Worm (Caenorhabditis elegans) whole organism, L4 larva: ENCODE measurements around the gene atp-5.

Experiments used
- F26F4.8 ChIP-seq: fragments of 200-800 bp; sonication (Bioruptor generic); conservative IDR thresholded peaks from 2 replicates; pipeline ENCODE4 v1.3.6; 2022; ENCODE audit warnings: missing genetic modification characterization, missing compliant biosample characterization
- T20F7.1 ChIP-seq: fragments of 200-800 bp; sonication (Bioruptor generic); optimal IDR thresholded peaks from 2 replicates; lab custom pipeline; 2018; ENCODE audit warnings: mild to moderate bottlenecking, missing genetic modification characterization, missing compliant biosample characterization
- Y105C5A.15 ChIP-seq: fragments of 200-800 bp; sonication (Bioruptor generic); IDR thresholded peaks from 2 replicates; pipeline ENCODE4 v1.3.6; 2022; ENCODE audit warnings: missing genetic modification characterization, missing compliant biosample characterization
- Y5F2A.4 ChIP-seq: fragments of 200-800 bp; sonication (Bioruptor generic); optimal IDR thresholded peaks from 2 replicates; lab custom pipeline; 2018; ENCODE audit warnings: mild to moderate bottlenecking, missing genetic modification characterization, missing compliant biosample characterization
- aha-1 ChIP-seq: fragments of 150-350 bp; peaks from one replicate; lab custom pipeline; 2014; ENCODE audit warnings: missing biosample characterization, missing genetic modification characterization
- aly-2 ChIP-seq: sonication (generic microtip); optimal IDR thresholded peaks from 2 replicates; lab custom pipeline; 2018; ENCODE audit warnings: missing biosample characterization, missing genetic modification characterization
- ama-1 ChIP-seq: fragments of 150-350 bp; optimal IDR thresholded peaks from 2 replicates; lab custom pipeline; 2014; ENCODE audit warnings: inconsistent platforms, mixed read lengths
- arid-1 ChIP-seq: fragments of 200-800 bp; sonication (Bioruptor generic); conservative IDR thresholded peaks from 2 replicates; pipeline ENCODE4 v1.3.6; 2022; ENCODE audit warnings: missing genetic modification reagents, missing genetic modification characterization, missing compliant biosample characterization
- ceh-44 ChIP-seq: fragments of 200-800 bp; sonication (Bioruptor generic); IDR thresholded peaks from 2 replicates; pipeline ENCODE4 v1.3.6; 2022; ENCODE audit warnings: missing genetic modification reagents, missing genetic modification characterization, missing compliant biosample characterization
- ceh-82 ChIP-seq: sonication (generic microtip); optimal IDR thresholded peaks from 2 replicates; lab custom pipeline; 2017; ENCODE audit warnings: missing biosample characterization, missing genetic modification characterization
- ces-1 ChIP-seq: fragments of 150-350 bp; sonication (generic microtip); optimal IDR thresholded peaks from 4 replicates; lab custom pipeline; 2014; ENCODE audit warnings: missing biosample characterization, missing genetic modification reagents, missing genetic modification characterization
- ctbp-1 ChIP-seq: fragments of 200-800 bp; sonication (Bioruptor generic); IDR thresholded peaks from 2 replicates; pipeline ENCODE4 v1.3.6; 2022; ENCODE audit warnings: missing genetic modification reagents, missing genetic modification characterization, missing compliant biosample characterization
- duxl-1 ChIP-seq: sonication (generic microtip); optimal IDR thresholded peaks from 2 replicates; lab custom pipeline; 2016; ENCODE audit warnings: mild to moderate bottlenecking, missing genetic modification characterization, moderate library complexity, missing compliant biosample characterization; ENCODE audit not compliant: poor library complexity
- dve-1 ChIP-seq: sonication (generic microtip); optimal IDR thresholded peaks from 2 replicates; lab custom pipeline; 2017; ENCODE audit warnings: antibody characterized with exemption, mild to moderate bottlenecking, missing genetic modification characterization, missing compliant biosample characterization; ENCODE audit not compliant: insufficient read depth
- egl-43 ChIP-seq: fragments of 200-800 bp; sonication (Bioruptor generic); IDR thresholded peaks from 2 replicates; pipeline ENCODE4 v1.3.6; 2022; ENCODE audit warnings: missing genetic modification reagents, missing genetic modification characterization, missing compliant biosample characterization
- fkh-10 ChIP-seq: fragments of 150-350 bp; optimal IDR thresholded peaks from 2 replicates; lab custom pipeline; 2014; ENCODE audit warnings: missing biosample characterization, missing genetic modification reagents, missing genetic modification characterization
- hif-1 ChIP-seq, 2 experiments: sonication (generic microtip); optimal IDR thresholded peaks; 2 replicates each; lab custom pipeline; 2016 to 2017; ENCODE audit warnings: missing compliant biosample characterization in 2 of 2, missing genetic modification characterization in 2 of 2, missing genetic modification reagents in 2 of 2, missing genotype in 2 of 2, mild to moderate bottlenecking in 1 of 2
- jun-1 ChIP-seq: fragments of 150-350 bp; optimal IDR thresholded peaks from 2 replicates; lab custom pipeline; 2014; ENCODE audit warnings: missing biosample characterization, missing genetic modification reagents, missing genetic modification characterization
- lir-3 ChIP-seq: sonication (generic microtip); optimal IDR thresholded peaks from 2 replicates; lab custom pipeline; 2016; ENCODE audit warnings: mild to moderate bottlenecking, missing genetic modification characterization, missing compliant biosample characterization
- mdl-1 ChIP-seq, 2 experiments: fragments of 150-350 bp in 1 of 2; sonication (generic microtip) in 1 of 2; optimal IDR thresholded peaks; 2 replicates each; lab custom pipeline; 2014 to 2017; ENCODE audit warnings: missing biosample characterization in 2 of 2, missing genetic modification characterization in 2 of 2
- mep-1 ChIP-seq: fragments of 150-350 bp; sonication (generic microtip); optimal IDR thresholded peaks from 3 replicates; lab custom pipeline; 2014; ENCODE audit warnings: missing biosample characterization, missing genetic modification characterization
- mes-2 ChIP-seq: sonication (generic microtip); optimal IDR thresholded peaks from 2 replicates; lab custom pipeline; 2016; ENCODE audit warnings: missing genotype, mild to moderate bottlenecking, missing genetic modification characterization, missing compliant biosample characterization; ENCODE audit not compliant: poor library complexity, severe bottlenecking
- nhr-111 ChIP-seq: fragments of 200-800 bp; sonication (Bioruptor generic); optimal IDR thresholded peaks from 2 replicates; lab custom pipeline; 2018; ENCODE audit warnings: mild to moderate bottlenecking, missing genetic modification characterization, missing compliant biosample characterization
- nhr-25 ChIP-seq: sonication (generic microtip); optimal IDR thresholded peaks from 2 replicates; lab custom pipeline; 2017; ENCODE audit warnings: missing genetic modification characterization, mild to moderate bottlenecking, missing compliant biosample characterization, antibody characterized with exemption, moderate library complexity, borderline replicate concordance; ENCODE audit not compliant: insufficient read depth
- nhr-28 ChIP-seq: fragments of 150-350 bp; optimal IDR thresholded peaks from 2 replicates; lab custom pipeline; 2014; ENCODE audit warnings: missing biosample characterization, missing genetic modification characterization
- nhr-42 ChIP-seq: fragments of 200-800 bp; sonication (Bioruptor generic); IDR thresholded peaks from 2 replicates; pipeline ENCODE4 v1.3.6; 2022; ENCODE audit warnings: missing genetic modification characterization, missing compliant biosample characterization
- nhr-48 ChIP-seq: sonication (generic microtip); optimal IDR thresholded peaks from 2 replicates; lab custom pipeline; 2016; ENCODE audit warnings: mild to moderate bottlenecking, missing genetic modification characterization, missing compliant biosample characterization
- sdz-12 ChIP-seq: fragments of 200-800 bp; sonication (Bioruptor generic); optimal IDR thresholded peaks from 2 replicates; lab custom pipeline; 2018; ENCODE audit warnings: mild to moderate bottlenecking, missing genetic modification characterization, missing compliant biosample characterization
- set-16 ChIP-seq: fragments of 200-800 bp; sonication (Bioruptor generic); IDR thresholded peaks from 2 replicates; pipeline ENCODE4 v1.3.6; 2022; ENCODE audit warnings: missing genetic modification reagents, missing genetic modification characterization, missing compliant biosample characterization
- spr-1 ChIP-seq: sonication (generic microtip); optimal IDR thresholded peaks from 2 replicates; lab custom pipeline; 2016; ENCODE audit warnings: mild to moderate bottlenecking, missing genetic modification characterization, missing compliant biosample characterization
- tra-1 ChIP-seq: fragments of 200-800 bp; sonication (Bioruptor generic); IDR thresholded peaks from 2 replicates; pipeline ENCODE4 v1.3.6; 2022; ENCODE audit warnings: missing genetic modification reagents, missing genetic modification characterization, missing compliant biosample characterization
- unc-62 ChIP-seq, 3 experiments: fragments of 150-350 bp in 1 of 3; sonication (generic microtip); optimal IDR thresholded peaks in 2 of 3; peaks in 1 of 3; 1 replicate in 1 of 3; 2 replicates in 2 of 3; lab custom pipeline; 2014 to 2017; ENCODE audit warnings: missing biosample characterization in 3 of 3, missing genetic modification characterization in 3 of 3, missing genetic modification reagents in 3 of 3, missing genotype in 1 of 3
- vab-7 ChIP-seq: fragments of 200-800 bp; sonication (Bioruptor generic); IDR thresholded peaks from 2 replicates; pipeline ENCODE4 v1.3.6; 2022; ENCODE audit warnings: missing genetic modification reagents, missing genetic modification characterization, missing compliant biosample characterization
- zag-1 ChIP-seq: fragments of 150-350 bp; optimal IDR thresholded peaks from 2 replicates; lab custom pipeline; 2014; ENCODE audit warnings: missing biosample characterization, missing genetic modification characterization
- zip-2 ChIP-seq: fragments of 150-350 bp; optimal IDR thresholded peaks from 2 replicates; lab custom pipeline; 2014; ENCODE audit warnings: missing biosample characterization, missing genetic modification characterization
- ztf-11 ChIP-seq: fragments of 150-350 bp; optimal IDR thresholded peaks from 2 replicates; lab custom pipeline; 2014; ENCODE audit warnings: missing biosample characterization, missing genetic modification characterization

atp-5 gene

ce11 chrV:11170564-11171329, 47.1 kb upstream of the atp-5 start:
- TF ChIP-seq unc-62 (GFP tag; optimal IDR thresholded peaks at IDR 0.05 in 1 of 2; lab: Kevin White, UChicago), result peak in 1 of 2 experiments; percentile 98
- no peak for TF ChIP-seq unc-62 (tag; optimal IDR thresholded peaks at IDR 0.05; lab: Kevin White, UChicago)
- TF ChIP-seq aha-1 (tag; lab: Kevin White, UChicago), result peak; percentile 90
- no peak for TF ChIP-seq Y5F2A.4
- TF ChIP-seq, all 104 proteins: peak for 2

DNA sequence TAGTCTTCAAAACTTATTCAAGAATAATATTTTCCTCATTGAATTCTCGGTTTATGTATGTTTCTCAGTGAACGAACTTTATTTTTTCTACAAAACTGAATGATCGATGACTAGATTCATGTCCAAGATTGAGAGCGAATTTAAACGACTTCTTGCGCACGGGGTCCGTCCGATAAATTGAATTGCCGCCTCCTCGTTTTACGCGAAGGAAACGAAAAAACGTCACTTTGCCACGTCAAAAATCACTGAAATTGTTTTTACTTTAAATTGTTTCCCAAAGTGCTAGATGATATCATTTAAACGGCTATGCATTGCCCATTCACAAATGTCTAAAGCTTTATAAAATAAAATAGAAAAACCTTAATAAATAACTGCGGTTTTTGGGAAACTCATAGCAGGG, 44.1 kb upstream of the atp-5 start:
- TF ChIP-seq lir-3 (tag; lab: Kevin White, UChicago) (no peak), fkh-10 (GFP tag; lab: Kevin White, UChicago) (peak; percentile 72)

DNA sequence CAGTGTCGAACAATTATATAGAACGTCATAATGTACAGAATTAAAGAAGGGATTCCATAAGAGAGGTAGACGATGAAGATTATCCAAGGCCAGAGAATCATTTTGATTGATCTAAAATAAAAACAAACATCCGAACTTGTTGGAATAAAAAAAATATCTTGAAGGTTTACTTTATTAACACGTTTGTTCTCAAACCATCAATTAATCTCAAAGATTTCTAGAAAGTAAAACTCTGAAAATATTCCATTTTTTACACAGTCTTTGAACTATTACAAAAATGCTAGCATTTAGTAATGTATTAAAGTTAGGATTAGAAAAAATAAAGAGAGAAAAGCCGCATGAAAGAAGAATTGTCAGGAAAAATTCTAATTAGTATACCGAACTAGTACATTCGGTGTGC, 40.8 kb upstream of the atp-5 start, which contains the start of gene srg-40:
TSS of gene srg-40 (minus strand) at position 101 of the 400 bp plus-strand sequence.
- TF ChIP-seq unc-62 (GFP tag; optimal IDR thresholded peaks at IDR 0.05 in 1 of 2; lab: Kevin White, UChicago), result no peak
- no peak for TF ChIP-seq unc-62 (tag; optimal IDR thresholded peaks at IDR 0.05; lab: Kevin White, UChicago)
- TF ChIP-seq nhr-42 (GFP tag; lab: Robert Waterston, UW), result no peak
- TF ChIP-seq tra-1 (GFP tag; lab: Robert Waterston, UW), result no peak
- no peak for TF ChIP-seq T20F7.1 (GFP tag; lab: Kevin White, UChicago)
- no peak for TF ChIP-seq nhr-48 (tag; lab: Kevin White, UChicago)
- no peak for TF ChIP-seq aha-1 (tag; lab: Kevin White, UChicago)

DNA sequence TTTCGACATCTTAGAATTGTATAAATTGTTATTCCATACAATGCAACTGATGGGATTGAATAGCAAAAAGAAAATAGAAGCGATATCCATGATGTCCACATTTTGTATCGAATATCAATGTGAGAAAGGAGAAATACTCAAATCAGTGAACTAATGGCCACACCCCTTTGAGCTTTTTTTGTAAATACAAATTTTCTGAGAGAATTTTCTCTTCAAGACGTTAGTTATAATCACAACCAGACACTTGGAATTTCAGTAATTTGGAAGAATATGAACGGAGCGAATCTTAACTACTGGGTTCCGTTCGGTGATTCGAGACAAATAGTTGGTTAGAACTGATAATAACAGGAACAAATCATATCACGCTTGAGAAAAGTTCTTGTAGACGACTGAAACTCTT, 38.1 kb upstream of the atp-5 start, which contains the start of gene srg-41:
TSS of gene srg-41 (minus strand) at position 101 of the 400 bp plus-strand sequence.
- no peak for TF ChIP-seq Y105C5A.15 (GFP tag; lab: Robert Waterston, UW)
- no peak for TF ChIP-seq hif-1 (tag; optimal IDR thresholded peaks at IDR 0.05; lab: Kevin White, UChicago)
- TF ChIP-seq arid-1 (GFP tag; lab: Robert Waterston, UW), result no peak
- no peak for TF ChIP-seq vab-7
- TF ChIP-seq dve-1 (tag; lab: Kevin White, UChicago), result no peak
- no peak for TF ChIP-seq zag-1 (tag; lab: Kevin White, UChicago)

- TF ChIP-seq ztf-11 (tag; lab: Kevin White, UChicago) (no peak), set-16 (GFP tag; lab: Robert Waterston, UW) (no peak), ceh-44 (GFP tag; lab: Robert Waterston, UW) (no peak), nhr-25 (tag; lab: Kevin White, UChicago) (no peak), ceh-82 (tag; lab: Kevin White, UChicago) (no peak), nhr-111 (GFP tag; lab: Kevin White, UChicago) (no peak), ces-1 (GFP tag; lab: Kevin White, UChicago) (no peak), nhr-42 (GFP tag; lab: Robert Waterston, UW) (no peak), ctbp-1 (GFP tag; lab: Robert Waterston, UW) (no peak), ama-1 (lab: Kevin White, UChicago) (no peak)
Observed at ce11 chrV:11157947-11158346, 34.3 kb upstream of the atp-5 start, which contains the start of gene srg-42. Gene srg-42, minus strand, starts transcription at chrV:11158047.

ce11 chrV:11156589-11156988, 32.9 kb upstream of the atp-5 start:
- no peak for TF ChIP-seq jun-1

DNA sequence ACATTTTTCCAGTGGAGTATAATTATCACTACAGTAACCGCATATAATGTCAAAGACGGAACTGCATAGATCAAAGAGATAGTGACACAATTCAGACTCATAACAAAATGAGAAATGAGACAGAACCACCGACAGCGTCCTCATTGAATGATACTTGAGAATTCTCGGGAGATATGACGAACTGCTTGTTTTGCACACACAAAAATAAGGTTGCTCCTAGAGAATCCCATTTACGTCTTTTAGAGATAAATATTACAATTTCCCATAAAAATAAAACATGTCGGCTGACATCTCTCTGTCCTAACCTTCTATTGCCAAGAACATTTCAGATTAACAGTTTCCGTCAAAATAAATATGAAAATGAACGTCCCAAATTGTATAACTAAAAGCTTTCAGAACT, 31.9 kb upstream of the atp-5 start, which contains the start of gene srg-38:
TSS of gene srg-38 (minus strand) at position 101 of the 400 bp plus-strand sequence.
- TF ChIP-seq mdl-1 (tag; optimal IDR thresholded peaks at IDR 0.05; lab: Kevin White, UChicago) (no peak), duxl-1 (tag; lab: Kevin White, UChicago) (no peak), mep-1 (tag; lab: Kevin White, UChicago) (no peak), aha-1 (tag; lab: Kevin White, UChicago) (no peak), aly-2 (tag; lab: Kevin White, UChicago) (no peak), F26F4.8 (GFP tag; lab: Robert Waterston, UW) (no peak), vab-7 (no peak), mes-2 (no peak), dve-1 (tag; lab: Kevin White, UChicago) (no peak), nhr-28 (tag; lab: Kevin White, UChicago) (no peak), jun-1 (no peak), zip-2 (tag; lab: Kevin White, UChicago) (no peak), egl-43 (no peak), ama-1 (lab: Kevin White, UChicago) (no peak), sdz-12 (GFP tag; lab: Kevin White, UChicago) (no peak), spr-1 (tag; lab: Kevin White, UChicago) (no peak), arid-1 (GFP tag; lab: Robert Waterston, UW) (no peak)
